Worm (Caenorhabditis elegans) whole organism, L4/young adult: ENCODE data around the gene C03B1.9.
A peak's percentile ranks its signal among the peaks of the same experiment; 100 is the strongest.

Source experiments
- W03F9.2 ChIP-seq: fragments of 150-350 bp; optimal IDR thresholded peaks from 2 replicates; lab custom pipeline; 2014; ENCODE audit warnings: missing biosample characterization, missing genetic modification characterization
- dao-5 ChIP-seq: sonication (generic microtip); optimal IDR thresholded peaks from 2 replicates; lab custom pipeline; 2016; ENCODE audit warnings: missing genotype, missing genetic modification characterization, moderate library complexity, missing compliant biosample characterization
- him-1 ChIP-seq: sonication (generic microtip); optimal IDR thresholded peaks from 2 replicates; lab custom pipeline; 2016; ENCODE audit warnings: missing genotype, missing genetic modification reagents, missing genetic modification characterization, missing compliant biosample characterization

Gene C03B1.9

DNA sequence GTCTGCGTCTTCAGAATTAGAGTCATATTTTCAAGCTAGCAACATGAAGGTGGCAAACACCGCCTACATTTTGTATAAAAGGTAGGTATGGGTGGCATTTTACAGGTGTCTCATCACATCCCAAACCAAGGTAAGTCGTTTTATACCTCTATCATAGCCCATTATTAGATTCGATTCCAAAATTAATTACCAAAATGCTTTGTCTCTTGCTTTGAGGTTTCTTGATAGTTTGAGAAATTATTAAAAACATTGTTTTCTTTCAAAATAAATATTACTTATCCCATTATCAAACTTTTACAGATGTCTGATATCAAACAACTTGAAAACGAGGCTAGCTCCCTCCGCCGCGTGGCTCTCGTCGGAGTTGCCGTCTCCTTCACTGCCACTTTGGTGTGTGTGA is 20.8 kb downstream of the C03B1.9 start, which contains the start of gene col-168:
TSS of gene col-168 (plus strand) at position 301 of the 400 bp plus-strand sequence.
- TF ChIP-seq him-1 (tag; lab: Kevin White, UChicago) (no peak), W03F9.2 (tag; lab: Kevin White, UChicago) (no peak), dao-5 (tag; lab: Kevin White, UChicago) (no peak)

- no peak for TF ChIP-seq him-1 (tag; lab: Kevin White, UChicago)
- no peak for TF ChIP-seq W03F9.2 (tag; lab: Kevin White, UChicago)
These were observed 23.8 kb downstream of the C03B1.9 start, which contains the start of gene col-167 for ce11 chrX:6323129-6323528. TSS of gene col-167 (plus strand) at chrX:6323488.

DNA sequence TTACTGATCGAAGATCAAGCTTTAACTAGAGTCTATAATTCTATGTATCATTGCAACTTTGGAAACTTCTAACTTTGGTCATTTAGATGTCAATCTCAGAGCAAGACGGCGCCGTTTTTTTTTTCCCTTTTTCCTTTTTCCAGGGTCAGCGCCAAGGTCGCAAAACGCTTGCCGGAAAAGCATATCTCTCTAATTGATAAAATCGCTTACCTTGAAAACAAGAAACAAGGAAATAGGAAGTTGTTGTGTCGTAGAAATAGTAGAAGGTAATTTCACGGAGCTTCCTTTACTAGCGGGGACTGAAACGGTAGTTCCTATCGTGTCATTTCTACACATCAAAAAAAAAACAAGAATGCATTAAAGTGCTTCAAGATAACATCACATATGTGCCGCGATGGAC is 25.5 kb downstream of the C03B1.9 start:
- TF ChIP-seq dao-5 (tag; lab: Kevin White, UChicago) (no peak), him-1 (tag; lab: Kevin White, UChicago) (no peak), W03F9.2 (tag; lab: Kevin White, UChicago) (no peak)

ce11 chrX:6320887-6321286 is 26.0 kb downstream of the C03B1.9 start:
- TF ChIP-seq dao-5 (tag; lab: Kevin White, UChicago): no peak
- no peak for TF ChIP-seq W03F9.2 (tag; lab: Kevin White, UChicago)
- TF ChIP-seq him-1 (tag; lab: Kevin White, UChicago): no peak

ce11 chrX:6319546-6319945 is 27.4 kb downstream of the C03B1.9 start, which contains the start of gene chtb-3:
TSS of gene chtb-3 (minus strand) at chrX:6319646.
- TF ChIP-seq dao-5 (tag; lab: Kevin White, UChicago) (no peak), him-1 (tag; lab: Kevin White, UChicago) (no peak), W03F9.2 (tag; lab: Kevin White, UChicago) (no peak)

- no peak for TF ChIP-seq W03F9.2 (tag; lab: Kevin White, UChicago)
- no peak for TF ChIP-seq him-1 (tag; lab: Kevin White, UChicago)
- no peak for TF ChIP-seq dao-5 (tag; lab: Kevin White, UChicago)
These were observed 28.1 kb downstream of the C03B1.9 start for ce11 chrX:6318803-6319202.

DNA sequence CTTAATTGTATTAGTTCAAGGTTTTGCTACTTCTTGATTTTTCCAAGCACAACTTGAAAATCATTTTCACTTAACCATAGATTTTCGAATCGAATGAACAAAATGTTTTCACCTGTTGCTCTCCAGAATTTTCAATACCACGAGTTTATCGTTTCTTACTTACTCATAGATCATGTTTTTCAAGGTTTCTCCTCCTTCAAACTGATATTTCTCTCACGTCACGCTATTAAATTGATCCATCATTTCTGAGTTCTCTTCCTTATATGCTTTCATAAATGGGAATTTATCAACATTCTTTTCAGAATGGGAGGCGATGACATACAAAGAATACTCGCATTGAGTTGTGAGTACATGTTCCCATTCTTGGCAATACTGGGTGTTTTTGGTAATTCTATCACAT is 35.5 kb downstream of the C03B1.9 start, which contains the start of gene npr-38:
TSS of gene npr-38 (plus strand) at position 301 of the 400 bp plus-strand sequence.
- no peak for TF ChIP-seq W03F9.2 (tag; lab: Kevin White, UChicago)
- no peak for TF ChIP-seq him-1 (tag; lab: Kevin White, UChicago)
- no peak for TF ChIP-seq dao-5 (tag; lab: Kevin White, UChicago)

- TF ChIP-seq W03F9.2 (tag; lab: Kevin White, UChicago) (no peak), dao-5 (tag; lab: Kevin White, UChicago) (no peak), him-1 (tag; lab: Kevin White, UChicago) (no peak)
These were observed 47.2 kb downstream of the C03B1.9 start, which contains the start of gene cest-16 for ce11 chrX:6299641-6300240. TSS of gene cest-16 (plus strand) at chrX:6299942.

- TF ChIP-seq W03F9.2 (tag; lab: Kevin White, UChicago) (peak; percentile 97), dao-5 (tag; lab: Kevin White, UChicago) (peak; percentile 82), him-1 (tag; lab: Kevin White, UChicago) (peak; percentile 100)
These were observed 50.5 kb downstream of the C03B1.9 start for ce11 chrX:6296402-6296844.
